Worm (Caenorhabditis elegans) whole organism, L1 larva: ENCODE data around the gene C39D10.1.

Source experiments
- C34B4.2 ChIP-seq: sonication (generic microtip); optimal IDR thresholded peaks from 2 replicates; lab custom pipeline; 2017; ENCODE audit warnings: mild to moderate bottlenecking, missing genetic modification characterization, missing compliant biosample characterization
- F16B12.6 ChIP-seq: fragments of 150-350 bp; optimal IDR thresholded peaks from 2 replicates; lab custom pipeline; 2014; ENCODE audit warnings: missing biosample characterization, missing genetic modification characterization
- Y116A8C.19 ChIP-seq: sonication (generic microtip); optimal IDR thresholded peaks from 2 replicates; lab custom pipeline; 2016; ENCODE audit warnings: missing compliant biosample characterization, missing genetic modification characterization, borderline replicate concordance
- aha-1 ChIP-seq: fragments of 150-350 bp; optimal IDR thresholded peaks from 2 replicates; lab custom pipeline; 2014; ENCODE audit warnings: missing biosample characterization, missing genetic modification characterization
- blmp-1 ChIP-seq: fragments of 150-350 bp; optimal IDR thresholded peaks from 2 replicates; lab custom pipeline; 2014; ENCODE audit warnings: missing biosample characterization, missing genetic modification characterization
- ceh-82 ChIP-seq, 3 experiments: fragments of 150-350 bp in 1 of 3; sonication (generic microtip) in 2 of 3; optimal IDR thresholded peaks; 2 replicates each; lab custom pipeline; 2014 to 2017; ENCODE audit warnings: missing biosample characterization in 3 of 3, missing genetic modification characterization in 3 of 3
- ceh-88 ChIP-seq: fragments of 200-800 bp; sonication (Bioruptor generic); IDR thresholded peaks from 2 replicates; pipeline ENCODE4 v1.3.6; 2022; ENCODE audit warnings: missing genetic modification characterization, missing compliant biosample characterization
- ceh-90 ChIP-seq: sonication (generic microtip); optimal IDR thresholded peaks from 2 replicates; lab custom pipeline; 2016; ENCODE audit warnings: missing genetic modification characterization, missing compliant biosample characterization
- ces-1 ChIP-seq: fragments of 150-350 bp; optimal IDR thresholded peaks from 2 replicates; lab custom pipeline; 2014; ENCODE audit warnings: missing biosample characterization, missing genetic modification reagents, missing genetic modification characterization
- dpl-1 ChIP-seq, 3 experiments: fragments of 150-350 bp in 2 of 3; sonication (generic microtip) in 1 of 3; optimal IDR thresholded peaks; 2 replicates each; lab custom pipeline; 2014 to 2017; ENCODE audit warnings: missing biosample characterization in 3 of 3, missing genetic modification characterization in 3 of 3, missing genetic modification reagents in 3 of 3
- dsc-1 ChIP-seq: sonication (generic microtip); optimal IDR thresholded peaks from 2 replicates; lab custom pipeline; 2016; ENCODE audit warnings: mild to moderate bottlenecking, missing genetic modification characterization, missing compliant biosample characterization
- efl-1 ChIP-seq, 4 experiments: fragments of 150-350 bp; optimal IDR thresholded peaks in 3 of 4; peaks in 1 of 4; 1 replicate in 1 of 4; 2 replicates in 3 of 4; lab custom pipeline; 2014; ENCODE audit warnings: missing biosample characterization in 2 of 4, missing genetic modification characterization in 2 of 4, missing genetic modification reagents in 2 of 4
- egl-13 ChIP-seq: sonication (generic microtip); optimal IDR thresholded peaks from 2 replicates; lab custom pipeline; 2016; ENCODE audit warnings: missing genotype, missing genetic modification reagents, missing genetic modification characterization, missing compliant biosample characterization
- fkh-8 ChIP-seq: sonication (generic microtip); optimal IDR thresholded peaks from 2 replicates; lab custom pipeline; 2016; ENCODE audit warnings: mild to moderate bottlenecking, missing genetic modification characterization, missing compliant biosample characterization
- lin-13 ChIP-seq: fragments of 150-350 bp; optimal IDR thresholded peaks from 2 replicates; lab custom pipeline; 2014; ENCODE audit warnings: missing biosample characterization, missing genetic modification reagents, missing genetic modification characterization
- lin-14 ChIP-seq: fragments of 200-800 bp; sonication (Bioruptor generic); optimal IDR thresholded peaks from 2 replicates; lab custom pipeline; 2018; ENCODE audit warnings: mild to moderate bottlenecking, missing genetic modification characterization, moderate library complexity, missing compliant biosample characterization
- lin-15B ChIP-seq: fragments of 150-350 bp; sonication (generic microtip); optimal IDR thresholded peaks from 3 replicates; lab custom pipeline; 2014; ENCODE audit warnings: missing biosample characterization, missing genetic modification characterization
- lin-35 ChIP-seq, 2 experiments: fragments of 150-350 bp; optimal IDR thresholded peaks; 2 replicates each; lab custom pipeline; 2014; ENCODE audit warnings: missing biosample characterization in 2 of 2, missing genetic modification characterization in 2 of 2, missing genetic modification reagents in 2 of 2
- lin-39 ChIP-seq: fragments of 150-350 bp; optimal IDR thresholded peaks from 2 replicates; lab custom pipeline; 2014; ENCODE audit warnings: missing biosample characterization, missing genetic modification reagents, missing genetic modification characterization
- lir-3 ChIP-seq: sonication (generic microtip); optimal IDR thresholded peaks from 2 replicates; lab custom pipeline; 2016; ENCODE audit warnings: mild to moderate bottlenecking, missing genetic modification characterization, moderate library complexity, missing compliant biosample characterization; ENCODE audit not compliant: poor library complexity
- mab-9 ChIP-seq: fragments of 200-800 bp; sonication (Bioruptor generic); IDR thresholded peaks from 2 replicates; pipeline ENCODE4 v1.3.6; 2022; ENCODE audit warnings: missing genetic modification reagents, missing genetic modification characterization, missing compliant biosample characterization
- nhr-11 ChIP-seq: fragments of 150-350 bp; optimal IDR thresholded peaks from 2 replicates; lab custom pipeline; 2014; ENCODE audit warnings: missing biosample characterization, missing genetic modification characterization
- nhr-19 ChIP-seq: fragments of 200-800 bp; sonication (Bioruptor generic); conservative IDR thresholded peaks from 2 replicates; pipeline ENCODE4 v1.3.6; 2022; ENCODE audit warnings: missing genetic modification characterization, missing compliant biosample characterization
- nhr-237 ChIP-seq: fragments of 150-350 bp; optimal IDR thresholded peaks from 2 replicates; lab custom pipeline; 2014; ENCODE audit warnings: missing biosample characterization, missing genetic modification characterization
- nhr-28 ChIP-seq: fragments of 150-350 bp; optimal IDR thresholded peaks from 2 replicates; lab custom pipeline; 2014; ENCODE audit warnings: missing biosample characterization, missing genetic modification characterization
- nhr-71 ChIP-seq: sonication (generic microtip); optimal IDR thresholded peaks from 2 replicates; lab custom pipeline; 2016; ENCODE audit warnings: mild to moderate bottlenecking, missing genetic modification characterization, moderate library complexity, missing compliant biosample characterization
- nhr-85 ChIP-seq: sonication (generic microtip); peaks from one replicate; lab custom pipeline; 2016; ENCODE audit warnings: missing genetic modification characterization, inconsistent platforms, missing compliant biosample characterization
- nhr-90 ChIP-seq: sonication (generic microtip); optimal IDR thresholded peaks from 2 replicates; lab custom pipeline; 2016; ENCODE audit warnings: mild to moderate bottlenecking, missing genetic modification characterization, missing compliant biosample characterization; ENCODE audit not compliant: poor library complexity
- pax-3 ChIP-seq: fragments of 200-800 bp; sonication (Bioruptor generic); optimal IDR thresholded peaks from 2 replicates; lab custom pipeline; 2018; ENCODE audit warnings: mild to moderate bottlenecking, missing genetic modification characterization, moderate library complexity, missing compliant biosample characterization
- snpc-4 ChIP-seq: fragments of 150-350 bp; optimal IDR thresholded peaks from 2 replicates; lab custom pipeline; 2014; ENCODE audit warnings: missing biosample characterization, missing genetic modification characterization
- snu-23 ChIP-seq: sonication (generic microtip); optimal IDR thresholded peaks from 2 replicates; lab custom pipeline; 2016; ENCODE audit warnings: missing genetic modification characterization, missing compliant biosample characterization
- unc-130 ChIP-seq: fragments of 150-350 bp; optimal IDR thresholded peaks from 2 replicates; lab custom pipeline; 2017; ENCODE audit warnings: missing biosample characterization, missing genetic modification characterization, inconsistent platforms
- unc-86 ChIP-seq: sonication (generic microtip); optimal IDR thresholded peaks from 2 replicates; lab custom pipeline; 2016; ENCODE audit warnings: missing genetic modification characterization, missing compliant biosample characterization
- vab-15 ChIP-seq: sonication (generic microtip); optimal IDR thresholded peaks from 2 replicates; lab custom pipeline; 2017; ENCODE audit warnings: missing genotype, mild to moderate bottlenecking, missing genetic modification characterization, missing compliant biosample characterization
- xbp-1 ChIP-seq: sonication (generic microtip); optimal IDR thresholded peaks from 2 replicates; lab custom pipeline; 2016; ENCODE audit warnings: missing genetic modification characterization, missing compliant biosample characterization
- ztf-11 ChIP-seq, 2 experiments: sonication (generic microtip); optimal IDR thresholded peaks; 2 replicates each; lab custom pipeline; 2016 to 2017; ENCODE audit warnings: missing genetic modification characterization in 2 of 2, missing biosample characterization in 1 of 2, missing compliant biosample characterization in 1 of 2
- ztf-4 ChIP-seq: fragments of 150-350 bp; optimal IDR thresholded peaks from 2 replicates; lab custom pipeline; 2014; ENCODE audit warnings: missing biosample characterization, missing genetic modification characterization

C39D10.1 gene

ce11 chrX:7892296-7892695 is 14.5 kb upstream of the C39D10.1 start, which contains the start of gene C39D10.5:
C39D10.5 (minus strand) TSS chrX:7892396.
- TF ChIP-seq mab-9 (GFP tag; lab: Robert Waterston, UW) (no peak), lin-39 (tag; lab: Kevin White, UChicago) (no peak), lin-13 (no peak), pax-3 (tag; lab: Kevin White, UChicago) (no peak), blmp-1 (tag; lab: Kevin White, UChicago) (no peak), lin-35 (GFP tag; optimal IDR thresholded peaks at IDR 0.05; lab: Kevin White, UChicago) (no peak), lir-3 (tag; lab: Kevin White, UChicago) (no peak), unc-130 (tag; lab: Kevin White, UChicago) (no peak), lin-15B (no peak), xbp-1 (tag; lab: Kevin White, UChicago) (no peak), unc-86 (tag; lab: Kevin White, UChicago) (no peak), snpc-4 (no peak)

ce11 chrX:7897690-7898089 is 9.1 kb upstream of the C39D10.1 start, which contains the start of gene latd-1:
latd-1 (minus strand) TSS chrX:7897790.
- TF ChIP-seq mab-9 (GFP tag; lab: Robert Waterston, UW) (no peak), nhr-85 (tag; lab: Kevin White, UChicago) (no peak), C34B4.2 (tag; lab: Kevin White, UChicago) (no peak), nhr-237 (tag; lab: Kevin White, UChicago) (no peak), ceh-82 (tag; optimal IDR thresholded peaks at IDR 0.05; lab: Kevin White, UChicago) (no peak), aha-1 (tag; lab: Kevin White, UChicago) (no peak), ztf-11 (tag; optimal IDR thresholded peaks at IDR 0.05; lab: Kevin White, UChicago) (no peak), vab-15 (no peak), dsc-1 (tag; lab: Kevin White, UChicago) (no peak), blmp-1 (tag; lab: Kevin White, UChicago) (no peak), nhr-28 (no peak), nhr-11 (no peak), snpc-4 (no peak), F16B12.6 (no peak), nhr-19 (GFP tag; lab: Robert Waterston, UW) (no peak), lin-14 (GFP tag; lab: Kevin White, UChicago) (no peak), ces-1 (GFP tag; lab: Kevin White, UChicago) (no peak), ztf-4 (no peak)

ce11 chrX:7898131-7898530 is 8.6 kb upstream of the C39D10.1 start:
- no peak for TF ChIP-seq ceh-90 (tag; lab: Kevin White, UChicago)
- no peak for TF ChIP-seq nhr-90
- TF ChIP-seq ceh-88 (GFP tag; lab: Robert Waterston, UW) = no peak
- no peak for TF ChIP-seq efl-1 (optimal IDR thresholded peaks at IDR 0.05; lab: Kevin White, UChicago)
- TF ChIP-seq efl-1 (GFP tag; optimal IDR thresholded peaks at IDR 0.05 in 1 of 2; lab: Kevin White, UChicago) = peak in 1 of 2 experiments; percentile 89
- no peak for TF ChIP-seq lin-15B

- TF ChIP-seq nhr-71 (tag; lab: Kevin White, UChicago) (peak; percentile 17), dpl-1 (GFP tag; optimal IDR thresholded peaks at IDR 0.05; lab: Kevin White, UChicago) (no peak), fkh-8 (tag; lab: Kevin White, UChicago) (peak; percentile 56), lin-14 (GFP tag; lab: Kevin White, UChicago) (peak; percentile 15), snu-23 (GFP tag; lab: Kevin White, UChicago) (no peak), egl-13 (tag; lab: Kevin White, UChicago) (peak; percentile 9), dsc-1 (tag; lab: Kevin White, UChicago) (peak; percentile 86), blmp-1 (tag; lab: Kevin White, UChicago) (no peak), C34B4.2 (tag; lab: Kevin White, UChicago) (no peak), nhr-237 (tag; lab: Kevin White, UChicago) (no peak), Y116A8C.19 (tag; lab: Kevin White, UChicago) (no peak)
Observed at ce11 chrX:7900180-7900579, 6.6 kb upstream of the C39D10.1 start.
